Worm (Caenorhabditis elegans): ENCODE results near the gene D1054.3.

D1054.3 gene

DNA sequence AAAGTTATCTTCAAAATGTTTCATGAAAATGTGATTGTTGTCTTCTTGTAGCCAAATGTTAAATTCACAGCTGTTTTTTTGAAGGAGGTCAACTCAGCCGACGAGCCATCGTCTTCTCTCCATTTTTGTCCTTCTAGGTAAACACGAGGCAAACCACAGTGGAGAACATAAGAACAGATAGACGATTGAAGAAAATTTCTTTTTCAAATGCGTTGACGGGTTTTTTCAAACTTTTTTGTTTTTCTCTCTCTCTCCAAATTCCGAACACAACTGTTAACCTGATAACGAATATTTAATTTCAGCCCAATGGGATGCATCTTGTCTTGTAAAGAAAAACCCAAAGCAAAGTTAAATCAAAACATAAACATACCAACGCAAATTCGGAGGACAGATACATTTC is 24.2 kb downstream of the D1054.3 start, which contains the start of gene D1054.19:
Gene D1054.19 (plus strand): TSS at position 301 of the 400 bp plus-strand sequence.
- TF ChIP-seq egl-13 (tag; optimal IDR thresholded peaks at IDR 0.05) (no peak), sox-4 (tag; optimal IDR thresholded peaks at IDR 0.05) (no peak), dpl-1 (GFP tag; optimal IDR thresholded peaks at IDR 0.05) (no peak), F16B12.6 (tag; optimal IDR thresholded peaks at IDR 0.05) (no peak), lin-35 (GFP tag; optimal IDR thresholded peaks at IDR 0.05) (no peak), hpl-2 (GFP tag; optimal IDR thresholded peaks at IDR 0.05) (no peak), lsy-2 (tag; optimal IDR thresholded peaks at IDR 0.05) (no peak), elt-3 (tag; optimal IDR thresholded peaks at IDR 0.05) (no peak), nhr-28 (tag; optimal IDR thresholded peaks at IDR 0.05) (no peak), nhr-71 (tag; optimal IDR thresholded peaks at IDR 0.05) (no peak), fkh-10 (GFP tag; optimal IDR thresholded peaks at IDR 0.05) (no peak), snu-23 (GFP tag; optimal IDR thresholded peaks at IDR 0.05) (no peak), tbx-2 (tag; optimal IDR thresholded peaks at IDR 0.05) (no peak)

DNA sequence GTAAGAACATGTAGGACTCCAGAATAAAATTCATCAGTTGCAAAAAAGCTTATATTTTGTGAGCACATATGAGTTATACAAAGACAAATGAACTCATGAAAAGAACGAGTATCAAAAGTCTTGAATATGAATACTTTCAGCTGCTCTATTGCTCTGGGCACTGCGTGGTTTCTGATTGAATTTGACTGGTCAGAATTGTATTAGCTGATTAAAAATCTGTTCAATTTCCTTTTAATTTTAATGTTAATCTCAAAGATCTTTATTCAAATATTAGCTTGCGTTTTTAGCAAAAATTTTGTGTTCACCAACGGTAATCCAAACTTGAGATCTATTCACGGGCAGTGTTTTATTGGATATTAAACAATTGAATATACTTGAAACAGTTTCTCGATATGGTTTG is 26.8 kb downstream of the D1054.3 start, which contains the start of gene srh-184:
Gene srh-184 (minus strand): TSS at position 101 of the 400 bp plus-strand sequence.
- TF ChIP-seq nhr-11 (tag; optimal IDR thresholded peaks at IDR 0.05) (no peak), ces-1 (GFP tag; optimal IDR thresholded peaks at IDR 0.05) (no peak), ama-1 (optimal IDR thresholded peaks at IDR 0.05) (no peak), mep-1 (tag; optimal IDR thresholded peaks at IDR 0.05) (no peak), hlh-17 (GFP tag; optimal IDR thresholded peaks at IDR 0.05; ENCODE audit: borderline replicate concordance) (no peak), nhr-237 (tag; optimal IDR thresholded peaks at IDR 0.05) (no peak), lir-3 (tag; optimal IDR thresholded peaks at IDR 0.05; ENCODE audit: poor library complexity) (no peak), jun-1 (tag; optimal IDR thresholded peaks at IDR 0.05) (no peak), ztf-11 (tag; optimal IDR thresholded peaks at IDR 0.05) (no peak), nhr-76 (tag; optimal IDR thresholded peaks at IDR 0.05) (no peak), lin-14 (GFP tag; optimal IDR thresholded peaks at IDR 0.05) (no peak)

ce11 chrV:10801154-10801553 is 29.9 kb downstream of the D1054.3 start, which contains the start of gene D1054.18:
D1054.18 (minus strand) TSS chrV:10801198.
- TF ChIP-seq xbp-1 (tag; optimal IDR thresholded peaks at IDR 0.05) (no peak), pqm-1 (tag; optimal IDR thresholded peaks at IDR 0.05) (peak; percentile 59), elt-3 (tag; optimal IDR thresholded peaks at IDR 0.05) (no peak), lin-14 (GFP tag; optimal IDR thresholded peaks at IDR 0.05) (no peak), unc-86 (tag; optimal IDR thresholded peaks at IDR 0.05) (no peak), nhr-76 (tag; optimal IDR thresholded peaks at IDR 0.05) (no peak), pag-3 (tag; optimal IDR thresholded peaks at IDR 0.05; ENCODE audit: borderline replicate concordance, insufficient read depth) (no peak), alr-1 (tag; optimal IDR thresholded peaks at IDR 0.05; ENCODE audit: borderline replicate concordance) (no peak), ceh-8 (GFP tag; optimal IDR thresholded peaks at IDR 0.05) (no peak), sptf-1 (tag; optimal IDR thresholded peaks at IDR 0.05) (no peak), nhr-47 (tag; optimal IDR thresholded peaks at IDR 0.05) (no peak), nhr-12 (tag; optimal IDR thresholded peaks at IDR 0.05) (no peak), C34B4.2 (tag; optimal IDR thresholded peaks at IDR 0.05) (no peak), vab-15 (tag; optimal IDR thresholded peaks at IDR 0.05) (no peak), lir-3 (tag; optimal IDR thresholded peaks at IDR 0.05; ENCODE audit: poor library complexity) (no peak), efl-1 (optimal IDR thresholded peaks at IDR 0.05) (no peak), efl-1 (GFP tag; optimal IDR thresholded peaks at IDR 0.05 in 1 of 2) (peak in 1 of 2 experiments; percentile 75), ces-1 (GFP tag; optimal IDR thresholded peaks at IDR 0.05) (no peak), ets-5 (GFP tag; IDR thresholded peaks at IDR 0.05) (no peak), lin-35 (GFP tag; optimal IDR thresholded peaks at IDR 0.05) (peak in 1 of 2 experiments; percentile 28), lin-15B (tag; optimal IDR thresholded peaks at IDR 0.05) (no peak), jun-1 (tag; optimal IDR thresholded peaks at IDR 0.05) (no peak), nhr-90 (tag; optimal IDR thresholded peaks at IDR 0.05; ENCODE audit: poor library complexity) (peak; percentile 12), ceh-90 (tag; optimal IDR thresholded peaks at IDR 0.05) (no peak), ceh-63 (GFP tag; optimal IDR thresholded peaks at IDR 0.05) (no peak), unc-130 (tag; optimal IDR thresholded peaks at IDR 0.05) (no peak), nhr-20 (tag; optimal IDR thresholded peaks at IDR 0.05) (peak; percentile 0), fkh-4 (tag; optimal IDR thresholded peaks at IDR 0.05; ENCODE audit: borderline replicate concordance) (no peak), zag-1 (tag; optimal IDR thresholded peaks at IDR 0.05) (no peak), fos-1 (tag; optimal IDR thresholded peaks at IDR 0.05) (no peak), isw-1 (GFP tag; IDR thresholded peaks at IDR 0.05) (no peak), elt-2 (tag; optimal IDR thresholded peaks at IDR 0.05) (peak; percentile 94), mdl-1 (tag; optimal IDR thresholded peaks at IDR 0.05) (peak in 1 of 2 experiments; percentile 15)
